Worm (Caenorhabditis elegans) whole organism, L3 larva: ENCODE results near the gene ZC477.4.

Experiments used
- R02D3.7 ChIP-seq: fragments of 150-350 bp; optimal IDR thresholded peaks from 2 replicates; lab custom pipeline; 2014; ENCODE audit warnings: missing biosample characterization, missing genetic modification characterization
- ZK546.5 ChIP-seq: sonication (generic microtip); optimal IDR thresholded peaks from 2 replicates; lab custom pipeline; 2017; ENCODE audit warnings: missing biosample characterization, missing genetic modification characterization
- aly-2 ChIP-seq: fragments of 150-350 bp; optimal IDR thresholded peaks from 2 replicates; lab custom pipeline; 2014; ENCODE audit warnings: missing biosample characterization, missing genetic modification characterization
- ama-1 ChIP-seq: fragments of 150-350 bp; optimal IDR thresholded peaks from 2 replicates; lab custom pipeline; 2018
- ceh-16 ChIP-seq: sonication (generic microtip); optimal IDR thresholded peaks from 2 replicates; lab custom pipeline; 2017; ENCODE audit warnings: missing biosample characterization, missing genetic modification characterization
- ceh-28 ChIP-seq: fragments of 150-350 bp; optimal IDR thresholded peaks from 2 replicates; lab custom pipeline; 2014; ENCODE audit warnings: missing biosample characterization, missing genetic modification reagents, missing genetic modification characterization
- ceh-82 ChIP-seq: fragments of 150-350 bp; optimal IDR thresholded peaks from 2 replicates; lab custom pipeline; 2014; ENCODE audit warnings: missing biosample characterization, missing genetic modification characterization
- ceh-9 ChIP-seq: sonication (generic microtip); optimal IDR thresholded peaks from 2 replicates; lab custom pipeline; 2018; ENCODE audit warnings: missing biosample characterization, missing genetic modification characterization
- daf-12 ChIP-seq: fragments of 150-350 bp; optimal IDR thresholded peaks from 2 replicates; lab custom pipeline; 2014; ENCODE audit warnings: missing biosample characterization, missing genetic modification reagents, missing genetic modification characterization
- egl-27 ChIP-seq: sonication (generic microtip); optimal IDR thresholded peaks from 4 replicates; lab custom pipeline; 2017; ENCODE audit warnings: missing biosample characterization, missing genetic modification reagents, missing genetic modification characterization
- egl-5 ChIP-seq: fragments of 150-350 bp; optimal IDR thresholded peaks from 2 replicates; lab custom pipeline; 2017; ENCODE audit warnings: missing biosample characterization, missing genetic modification reagents, missing genetic modification characterization, inconsistent platforms
- elt-1 ChIP-seq: fragments of 150-350 bp; optimal IDR thresholded peaks from 2 replicates; lab custom pipeline; 2014; ENCODE audit warnings: missing biosample characterization, missing genetic modification characterization
- elt-2 ChIP-seq: sonication (generic microtip); optimal IDR thresholded peaks from 2 replicates; lab custom pipeline; 2016; ENCODE audit warnings: missing genetic modification reagents, mild to moderate bottlenecking, missing genetic modification characterization, missing compliant biosample characterization
- elt-3 ChIP-seq, 3 experiments: fragments of 150-350 bp in 1 of 3; sonication (generic microtip) in 2 of 3; optimal IDR thresholded peaks; 2 replicates in 2 of 3; 4 replicates in 1 of 3; lab custom pipeline; 2014 to 2017; ENCODE audit warnings: missing biosample characterization in 3 of 3, missing genetic modification characterization in 3 of 3
- eor-1 ChIP-seq, 2 experiments: fragments of 150-350 bp; optimal IDR thresholded peaks; 2 replicates each; lab custom pipeline; 2014 to 2018; ENCODE audit warnings: missing biosample characterization in 2 of 2, missing genetic modification characterization in 2 of 2
- fkh-10 ChIP-seq: sonication (generic microtip); optimal IDR thresholded peaks from 2 replicates; lab custom pipeline; 2017; ENCODE audit warnings: missing biosample characterization, missing genetic modification reagents, missing genetic modification characterization
- fkh-2 ChIP-seq: fragments of 150-350 bp; optimal IDR thresholded peaks from 2 replicates; lab custom pipeline; 2014; ENCODE audit warnings: missing biosample characterization, missing genetic modification reagents, missing genetic modification characterization
- hmg-11 ChIP-seq: sonication (generic microtip); optimal IDR thresholded peaks from 2 replicates; lab custom pipeline; 2016; ENCODE audit warnings: missing genetic modification characterization, missing compliant biosample characterization
- jun-1 ChIP-seq: fragments of 150-350 bp; optimal IDR thresholded peaks from 2 replicates; lab custom pipeline; 2014; ENCODE audit warnings: missing biosample characterization, missing genetic modification reagents, missing genetic modification characterization
- lin-39 ChIP-seq: fragments of 150-350 bp; optimal IDR thresholded peaks from 2 replicates; lab custom pipeline; 2018; ENCODE audit warnings: missing biosample characterization, missing genetic modification reagents, missing genetic modification characterization
- mml-1 ChIP-seq: fragments of 150-350 bp; sonication (generic microtip); optimal IDR thresholded peaks from 3 replicates; lab custom pipeline; 2014; ENCODE audit warnings: missing biosample characterization, missing genetic modification characterization
- nhr-11 ChIP-seq: fragments of 150-350 bp; optimal IDR thresholded peaks from 2 replicates; lab custom pipeline; 2014; ENCODE audit warnings: missing biosample characterization, missing genetic modification characterization
- nhr-12 ChIP-seq: fragments of 150-350 bp; optimal IDR thresholded peaks from 2 replicates; lab custom pipeline; 2014; ENCODE audit warnings: missing biosample characterization, missing genetic modification characterization
- nhr-237 ChIP-seq: fragments of 150-350 bp; optimal IDR thresholded peaks from 2 replicates; lab custom pipeline; 2014; ENCODE audit warnings: missing biosample characterization, missing genetic modification characterization
- nhr-25 ChIP-seq: sonication (generic microtip); optimal IDR thresholded peaks from 2 replicates; lab custom pipeline; 2017; ENCODE audit warnings: missing biosample characterization, missing genetic modification characterization
- nhr-28 ChIP-seq: fragments of 150-350 bp; optimal IDR thresholded peaks from 2 replicates; lab custom pipeline; 2014; ENCODE audit warnings: missing biosample characterization, missing genetic modification characterization
- nhr-67 ChIP-seq: fragments of 150-350 bp; optimal IDR thresholded peaks from 2 replicates; lab custom pipeline; 2014; ENCODE audit warnings: missing biosample characterization, missing genetic modification characterization
- nhr-76 ChIP-seq: fragments of 150-350 bp; sonication (generic microtip); optimal IDR thresholded peaks from 5 replicates; lab custom pipeline; 2014; ENCODE audit warnings: missing biosample characterization, missing genetic modification characterization
- nhr-77 ChIP-seq: fragments of 150-350 bp; optimal IDR thresholded peaks from 2 replicates; lab custom pipeline; 2014; ENCODE audit warnings: missing biosample characterization, missing genetic modification characterization
- pqm-1 ChIP-seq: fragments of 150-350 bp; optimal IDR thresholded peaks from 2 replicates; lab custom pipeline; 2017; ENCODE audit warnings: missing biosample characterization, missing genetic modification characterization, inconsistent platforms
- sea-2 ChIP-seq: fragments of 150-350 bp; sonication (generic microtip); optimal IDR thresholded peaks from 4 replicates; lab custom pipeline; 2014; ENCODE audit warnings: missing biosample characterization, missing genetic modification reagents, missing genetic modification characterization
- snpc-4 ChIP-seq: fragments of 150-350 bp; optimal IDR thresholded peaks from 2 replicates; lab custom pipeline; 2014; ENCODE audit warnings: missing biosample characterization, missing genetic modification characterization
- unc-62 ChIP-seq: fragments of 150-350 bp; sonication (generic microtip); optimal IDR thresholded peaks from 4 replicates; lab custom pipeline; 2014; ENCODE audit warnings: missing biosample characterization, missing genetic modification reagents, missing genetic modification characterization
- ztf-4 ChIP-seq: fragments of 150-350 bp; optimal IDR thresholded peaks from 2 replicates; lab custom pipeline; 2014; ENCODE audit warnings: missing biosample characterization, missing genetic modification characterization

The ZC477.4 gene

DNA sequence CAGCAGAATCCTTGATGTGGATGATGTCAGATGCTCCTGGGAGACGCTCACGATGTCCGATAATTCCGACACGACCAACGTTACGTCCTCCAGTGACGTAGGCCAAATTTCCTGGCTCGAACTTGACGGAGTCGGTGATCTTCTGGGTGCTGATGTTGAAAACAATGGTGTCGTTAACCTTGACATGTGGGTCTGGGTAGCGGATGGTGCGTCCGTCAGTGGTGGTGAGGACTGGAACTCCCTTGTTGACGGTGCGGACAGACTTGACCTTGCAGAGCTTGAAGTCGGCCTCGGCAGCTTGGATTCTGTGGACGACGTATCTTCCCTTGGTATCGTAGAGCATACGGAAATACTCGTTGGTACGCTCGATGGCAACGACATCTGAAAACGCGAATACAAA lies 14.6 kb downstream of the ZC477.4 start:
- no peak for TF ChIP-seq elt-2 (tag; lab: Kevin White, UChicago)
- TF ChIP-seq fkh-10 (GFP tag; lab: Kevin White, UChicago), result no peak
- no peak for TF ChIP-seq pqm-1 (tag; lab: Kevin White, UChicago)
- no peak for TF ChIP-seq unc-62
- TF ChIP-seq ZK546.5, result no peak
- no peak for TF ChIP-seq nhr-28
- TF ChIP-seq nhr-67 (tag; lab: Kevin White, UChicago), result no peak
- TF ChIP-seq aly-2 (tag; lab: Kevin White, UChicago), result no peak

DNA sequence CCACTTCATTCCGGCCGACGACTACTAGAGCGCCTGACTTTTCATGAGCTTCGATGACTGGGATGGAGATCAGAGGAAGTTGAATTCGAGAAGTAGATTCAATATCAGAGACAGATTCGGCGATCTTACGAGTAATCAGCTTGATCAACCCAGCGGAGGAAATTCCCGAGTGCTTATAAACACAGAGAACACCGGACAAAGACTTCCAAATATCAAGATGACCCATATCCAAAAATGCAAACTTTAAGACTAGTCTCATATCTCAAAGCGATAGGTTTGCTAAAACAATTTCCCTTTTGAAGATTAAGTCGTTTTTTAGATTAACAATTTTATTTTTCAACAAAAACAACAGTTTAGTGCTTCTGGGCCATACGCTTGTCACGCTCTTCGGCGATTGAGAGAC lies 15.2 kb downstream of the ZC477.4 start, which contains the start of gene Y43B11AR.3:
Y43B11AR.3 (minus strand) TSS at position 335 of the 403 bp plus-strand sequence.
- TF ChIP-seq ceh-9 (no peak), ama-1 (lab: Kevin White, UChicago) (peak; percentile 12), nhr-25 (tag; lab: Kevin White, UChicago) (peak; percentile 10), sea-2 (GFP tag; lab: Kevin White, UChicago) (no peak), R02D3.7 (tag; lab: Kevin White, UChicago) (no peak), elt-2 (tag; lab: Kevin White, UChicago) (peak; percentile 25), ztf-4 (tag; lab: Kevin White, UChicago) (no peak), nhr-12 (tag; lab: Kevin White, UChicago) (peak; percentile 19)

DNA sequence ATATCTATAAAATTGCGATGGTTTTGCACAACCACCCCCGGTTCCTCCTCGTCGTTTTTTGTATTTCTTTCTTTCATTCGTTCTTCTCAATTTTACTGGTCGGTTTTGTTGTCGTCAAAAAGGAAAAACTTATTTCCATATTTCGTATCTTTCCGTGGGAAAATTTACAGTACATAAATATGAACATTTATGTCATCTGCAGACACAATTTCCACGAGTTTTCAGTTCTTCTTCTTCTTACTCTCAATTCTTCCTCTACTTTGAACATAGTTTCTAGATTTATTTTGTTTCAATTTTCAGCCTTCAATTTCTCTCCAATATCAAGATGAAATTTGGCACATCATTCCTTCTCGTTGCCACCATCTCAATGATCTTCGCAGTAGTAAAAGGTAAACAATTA lies 17.4 kb downstream of the ZC477.4 start, which contains the start of gene Y43B11AR.1:
Y43B11AR.1 (plus strand) TSS at position 301 of the 400 bp plus-strand sequence.
- TF ChIP-seq nhr-11 (tag; lab: Kevin White, UChicago) (no peak), ama-1 (lab: Kevin White, UChicago) (no peak), nhr-67 (tag; lab: Kevin White, UChicago) (no peak), egl-27 (no peak), mml-1 (tag; lab: Kevin White, UChicago) (no peak), nhr-12 (tag; lab: Kevin White, UChicago) (no peak), snpc-4 (tag; lab: Kevin White, UChicago) (no peak), hmg-11 (no peak), sea-2 (GFP tag; lab: Kevin White, UChicago) (no peak)

DNA sequence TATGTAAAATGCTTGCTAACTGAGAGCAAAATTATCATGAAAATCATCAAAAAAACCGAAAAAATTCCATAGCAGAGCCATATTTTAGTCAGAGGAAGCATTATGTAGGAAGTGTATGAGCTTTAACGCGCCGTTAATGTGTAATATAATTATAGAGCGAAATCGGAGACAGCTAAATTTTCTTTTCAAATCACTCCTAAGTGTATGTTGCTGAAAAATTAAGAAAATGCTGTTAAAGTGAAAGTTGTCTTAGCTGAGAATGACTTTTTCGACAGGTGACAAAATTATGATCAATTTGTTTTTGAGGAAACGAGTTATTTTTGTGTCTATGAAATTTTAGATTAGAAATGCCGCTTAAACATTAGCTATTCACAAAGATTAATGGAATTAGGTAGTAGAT lies 23.5 kb downstream of the ZC477.4 start, which contains the start of gene srg-50:
srg-50 (minus strand) TSS at position 101 of the 400 bp plus-strand sequence.
- TF ChIP-seq nhr-25 (tag; lab: Kevin White, UChicago), result no peak
- TF ChIP-seq nhr-77 (tag; lab: Kevin White, UChicago), result no peak
- TF ChIP-seq ceh-16 (tag; lab: Kevin White, UChicago), result no peak
- TF ChIP-seq R02D3.7 (tag; lab: Kevin White, UChicago), result no peak
- TF ChIP-seq elt-1 (tag; lab: Kevin White, UChicago), result no peak
- TF ChIP-seq pqm-1 (tag; lab: Kevin White, UChicago), result no peak
- no peak for TF ChIP-seq fkh-2
- TF ChIP-seq ceh-28 (tag; lab: Kevin White, UChicago), result no peak
- TF ChIP-seq nhr-67 (tag; lab: Kevin White, UChicago), result no peak
- TF ChIP-seq ceh-82, result no peak
- TF ChIP-seq nhr-76 (tag; lab: Kevin White, UChicago), result no peak
- no peak for TF ChIP-seq mml-1 (tag; lab: Kevin White, UChicago)
- no peak for TF ChIP-seq daf-12 (tag; lab: Kevin White, UChicago)
- TF ChIP-seq nhr-28, result no peak
- TF ChIP-seq ama-1 (lab: Kevin White, UChicago), result no peak
- no peak for TF ChIP-seq egl-5
- TF ChIP-seq nhr-11 (tag; lab: Kevin White, UChicago), result no peak
- no peak for TF ChIP-seq eor-1 (tag; optimal IDR thresholded peaks at IDR 0.05; lab: Kevin White, UChicago)

DNA sequence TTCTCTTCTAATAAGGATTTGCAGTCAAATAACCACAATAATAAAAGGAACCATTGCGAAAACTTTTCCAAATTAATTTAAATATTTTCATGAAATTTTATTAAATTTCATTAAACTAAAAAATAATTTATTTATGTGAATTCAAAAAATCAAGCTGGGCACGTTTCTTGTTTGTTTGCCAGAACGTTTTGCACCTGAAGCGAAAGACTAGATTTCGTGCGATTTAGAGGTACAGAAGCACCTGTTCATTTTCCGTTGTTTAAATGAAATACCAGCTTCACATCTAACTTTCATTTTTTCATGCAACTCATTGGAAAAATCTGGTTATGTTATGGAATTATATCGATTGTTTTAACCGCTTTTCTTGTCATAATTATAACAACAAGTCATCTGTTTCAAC lies 26.5 kb downstream of the ZC477.4 start, which contains the start of gene srg-48:
srg-48 (plus strand) TSS at position 301 of the 400 bp plus-strand sequence.
- TF ChIP-seq ceh-82 (no peak), nhr-67 (tag; lab: Kevin White, UChicago) (no peak), nhr-11 (tag; lab: Kevin White, UChicago) (no peak), ceh-9 (no peak), pqm-1 (tag; lab: Kevin White, UChicago) (no peak), elt-2 (tag; lab: Kevin White, UChicago) (no peak), nhr-25 (tag; lab: Kevin White, UChicago) (no peak), jun-1 (tag; lab: Kevin White, UChicago) (no peak), nhr-237 (tag; lab: Kevin White, UChicago) (no peak), hmg-11 (no peak), fkh-10 (GFP tag; lab: Kevin White, UChicago) (no peak), lin-39 (tag; lab: Kevin White, UChicago) (no peak), elt-3 (tag; optimal IDR thresholded peaks at IDR 0.05; lab: Kevin White, UChicago) (no peak)
